Fruit fly (Drosophila melanogaster) whole organism, embryonic: ENCODE data around the gene dlg1.

Source experiments
- Bgb ChIP-seq: fragments of 200-800 bp; sonication (Bioruptor generic); IDR thresholded peaks from 2 replicates; pipeline ENCODE4 v1.3.6; 2022; ENCODE audit warnings: missing biosample characterization, missing genetic modification characterization; ENCODE audit not compliant: partially characterized antibody
- CG10462 ChIP-seq: fragments of 200-800 bp; sonication (Bioruptor generic); optimal IDR thresholded peaks from 2 replicates; lab custom pipeline; 2016; ENCODE audit warnings: missing biosample characterization, missing genetic modification characterization
- CG10565 ChIP-seq: fragments of 200-800 bp; sonication (Bioruptor generic); optimal IDR thresholded peaks from 3 replicates; lab custom pipeline; 2016; ENCODE audit warnings: missing biosample characterization, mild to moderate bottlenecking, missing genetic modification characterization
- CG11504 ChIP-seq: fragments of 200-800 bp; sonication (Bioruptor generic); optimal IDR thresholded peaks from 3 replicates; lab custom pipeline; 2019; ENCODE audit warnings: missing biosample characterization, mild to moderate bottlenecking, missing genetic modification characterization, moderate library complexity
- CG13287 ChIP-seq: fragments of 200-800 bp; sonication (Bioruptor generic); IDR thresholded peaks from 2 replicates; pipeline ENCODE4 v1.3.6; 2022; ENCODE audit warnings: missing biosample characterization, missing genetic modification characterization; ENCODE audit not compliant: partially characterized antibody
- CG14965 ChIP-seq: fragments of 200-800 bp; sonication (Bioruptor generic); optimal IDR thresholded peaks from 2 replicates; lab custom pipeline; 2016; ENCODE audit warnings: missing biosample characterization, missing genetic modification characterization, borderline replicate concordance
- CG17328 ChIP-seq: fragments of 200-800 bp; sonication (Bioruptor generic); IDR thresholded peaks from 2 replicates; pipeline ENCODE4 v1.3.6; 2022; ENCODE audit warnings: missing biosample characterization, missing genetic modification characterization
- CG1792 ChIP-seq: fragments of 200-800 bp; sonication (Bioruptor generic); optimal IDR thresholded peaks from 2 replicates; lab custom pipeline; 2016; ENCODE audit warnings: missing biosample characterization, missing genetic modification characterization
- CG18764 ChIP-seq: fragments of 200-800 bp; sonication (Bioruptor generic); optimal IDR thresholded peaks from 3 replicates; lab custom pipeline; 2016; ENCODE audit warnings: missing biosample characterization, missing genetic modification characterization
- CG2889 ChIP-seq: fragments of 200-800 bp; sonication (Bioruptor generic); IDR thresholded peaks from 3 replicates; pipeline ENCODE4 v1.3.6; 2022; ENCODE audit warnings: missing biosample characterization, missing genetic modification characterization
- CG30431 ChIP-seq: fragments of 200-800 bp; sonication (Bioruptor generic); optimal IDR thresholded peaks from 2 replicates; lab custom pipeline; 2017; ENCODE audit warnings: missing biosample characterization, missing genetic modification characterization
- CG31224 ChIP-seq: fragments of 200-800 bp; sonication (Bioruptor generic); IDR thresholded peaks from 2 replicates; pipeline ENCODE4 v1.3.6; 2022; ENCODE audit warnings: missing biosample characterization, missing genetic modification characterization
- CG6854 ChIP-seq: fragments of 200-800 bp; sonication (Bioruptor generic); optimal IDR thresholded peaks from 3 replicates; lab custom pipeline; 2017; ENCODE audit warnings: missing biosample characterization, mild to moderate bottlenecking, missing genetic modification characterization
- CG7745 ChIP-seq: fragments of 200-800 bp; sonication (Bioruptor generic); optimal IDR thresholded peaks from 2 replicates; lab custom pipeline; 2018; ENCODE audit warnings: missing biosample characterization, mild to moderate bottlenecking, missing genetic modification characterization, moderate library complexity
- CG8290 ChIP-seq, 3 experiments: fragments of 200-800 bp; sonication (Bioruptor generic); optimal IDR thresholded peaks; 2 replicates each; lab custom pipeline; 2016 to 2019; ENCODE audit warnings: missing biosample characterization in 3 of 3, missing genetic modification characterization in 3 of 3, mild to moderate bottlenecking in 2 of 3, moderate library complexity in 1 of 3
- CG9727 ChIP-seq: fragments of 200-800 bp; sonication (Bioruptor generic); optimal IDR thresholded peaks from 3 replicates; lab custom pipeline; 2017; ENCODE audit warnings: missing biosample characterization, mild to moderate bottlenecking, missing genetic modification characterization
- CG9817 ChIP-seq: fragments of 200-800 bp; sonication (Bioruptor generic); optimal IDR thresholded peaks from 2 replicates; lab custom pipeline; 2018; ENCODE audit warnings: missing biosample characterization, mild to moderate bottlenecking, missing genetic modification characterization, moderate library complexity
- CG9932 ChIP-seq: fragments of 200-800 bp; sonication (Bioruptor generic); IDR thresholded peaks from 2 replicates; pipeline ENCODE4 v1.3.6; 2022; ENCODE audit warnings: missing biosample characterization, missing genetic modification characterization
- CTCF ChIP-seq: fragments of 200-800 bp; sonication (Bioruptor generic); optimal IDR thresholded peaks from 2 replicates; lab custom pipeline; 2017; ENCODE audit warnings: missing biosample characterization, mild to moderate bottlenecking, missing genetic modification characterization, moderate library complexity
- D ChIP-seq, 2 experiments: fragments of 200-800 bp in 1 of 2; fragments of >200 bp in 1 of 2; sonication (Bioruptor generic) in 1 of 2; optimal IDR thresholded peaks; 2 replicates in 1 of 2; 3 replicates in 1 of 2; lab custom pipeline; 2017; ENCODE audit warnings: mild to moderate bottlenecking in 1 of 2, missing biosample characterization in 1 of 2, missing genetic modification characterization in 1 of 2, missing genetic modification reagents in 1 of 2
- Dad ChIP-seq: fragments of 200-800 bp; sonication (Bioruptor generic); optimal IDR thresholded peaks from 3 replicates; lab custom pipeline; 2016; ENCODE audit warnings: missing biosample characterization, missing genetic modification characterization
- Dip2 ChIP-seq: fragments of 200-800 bp; sonication (Bioruptor generic); IDR thresholded peaks from 2 replicates; pipeline ENCODE4 v1.3.6; 2022; ENCODE audit warnings: missing biosample characterization, missing genetic modification characterization
- Doc2 ChIP-seq: fragments of 200-800 bp; sonication (Bioruptor generic); IDR thresholded peaks from 2 replicates; pipeline ENCODE4 v1.3.6; 2022; ENCODE audit warnings: missing biosample characterization, missing genetic modification characterization
- Fer1 ChIP-seq: fragments of 200-800 bp; sonication (Bioruptor generic); optimal IDR thresholded peaks from 2 replicates; lab custom pipeline; 2017; ENCODE audit warnings: missing biosample characterization, mild to moderate bottlenecking, missing genetic modification characterization
- HmgZ ChIP-seq: fragments of 200-800 bp; sonication (Bioruptor generic); optimal IDR thresholded peaks from 2 replicates; lab custom pipeline; 2018; ENCODE audit warnings: missing biosample characterization, mild to moderate bottlenecking, missing genetic modification characterization
- Hr39 ChIP-seq: fragments of >200 bp; optimal IDR thresholded peaks from 2 replicates; lab custom pipeline; 2017
- Lhr ChIP-seq: fragments of 200-800 bp; sonication (Bioruptor generic); optimal IDR thresholded peaks from 3 replicates; lab custom pipeline; 2017; ENCODE audit warnings: mild to moderate bottlenecking, missing biosample characterization, missing genetic modification reagents, missing genetic modification characterization
- Med ChIP-seq: fragments of 200-800 bp; sonication (Bioruptor generic); peaks from one replicate; lab custom pipeline; 2016; ENCODE audit warnings: missing biosample characterization, missing genetic modification characterization, mild to moderate bottlenecking, inconsistent platforms, moderate library complexity
- Six4 ChIP-seq: fragments of 200-800 bp; sonication (Bioruptor generic); optimal IDR thresholded peaks from 2 replicates; lab custom pipeline; 2016; ENCODE audit warnings: missing biosample characterization, missing genetic modification characterization
- Trl ChIP-seq, 3 experiments: fragments of >200 bp in 2 of 3; fragments of 200-800 bp in 1 of 3; sonication (Bioruptor generic) in 1 of 3; optimal IDR thresholded peaks; 2 replicates in 1 of 3; 3 replicates in 2 of 3; lab custom pipeline; 2016 to 2017; ENCODE audit warnings: missing biosample characterization in 1 of 3, missing genetic modification characterization in 1 of 3
- Xbp1 ChIP-seq: fragments of 200-800 bp; sonication (Bioruptor generic); optimal IDR thresholded peaks from 3 replicates; lab custom pipeline; 2016; ENCODE audit warnings: missing biosample characterization, mild to moderate bottlenecking, missing genetic modification characterization
- cad ChIP-seq: fragments of >200 bp; optimal IDR thresholded peaks from 2 replicates; lab custom pipeline; 2017; ENCODE audit warnings: missing biosample characterization, missing genetic modification characterization
- chm ChIP-seq: fragments of 200-800 bp; sonication (Bioruptor generic); IDR thresholded peaks from 2 replicates; pipeline ENCODE4 v1.3.6; 2022; ENCODE audit warnings: missing biosample characterization, missing genetic modification characterization
- emc ChIP-seq: fragments of 200-800 bp; sonication (Bioruptor generic); optimal IDR thresholded peaks from 2 replicates; lab custom pipeline; 2016; ENCODE audit warnings: missing biosample characterization, missing genetic modification characterization
- eve ChIP-seq, 2 experiments: fragments of >200 bp; optimal IDR thresholded peaks; 2 replicates each; lab custom pipeline; 2017; ENCODE audit warnings: missing biosample characterization in 2 of 2, missing genetic modification characterization in 2 of 2
- ewg ChIP-seq: fragments of 200-800 bp; sonication (Bioruptor generic); optimal IDR thresholded peaks from 3 replicates; lab custom pipeline; 2017; ENCODE audit warnings: mild to moderate bottlenecking, missing biosample characterization, missing genetic modification reagents, missing genetic modification characterization
- gcm ChIP-seq: fragments of 200-800 bp; sonication (Bioruptor generic); optimal IDR thresholded peaks from 2 replicates; lab custom pipeline; 2019; ENCODE audit warnings: missing biosample characterization, mild to moderate bottlenecking, missing genetic modification characterization, moderate library complexity
- kni ChIP-seq: fragments of 200-800 bp; sonication (Bioruptor generic); optimal IDR thresholded peaks from 3 replicates; lab custom pipeline; 2017; ENCODE audit warnings: mild to moderate bottlenecking, missing biosample characterization, missing genetic modification reagents, missing genetic modification characterization
- lab ChIP-seq: fragments of 200-800 bp; sonication (Bioruptor generic); optimal IDR thresholded peaks from 3 replicates; lab custom pipeline; 2017; ENCODE audit warnings: missing biosample characterization, missing genetic modification characterization, mild to moderate bottlenecking, moderate library complexity, missing genetic modification reagents
- ranshi ChIP-seq: fragments of 200-800 bp; sonication (Bioruptor generic); IDR thresholded peaks from 2 replicates; pipeline ENCODE4 v1.3.6; 2022; ENCODE audit warnings: missing biosample characterization, missing genetic modification characterization
- ro ChIP-seq: fragments of 200-800 bp; sonication (Bioruptor generic); IDR thresholded peaks from 2 replicates; pipeline ENCODE4 v1.3.6; 2022; ENCODE audit warnings: missing biosample characterization, missing genetic modification characterization
- sens ChIP-seq: fragments of 200-800 bp; sonication (Bioruptor generic); peaks from one replicate; lab custom pipeline; 2016; ENCODE audit warnings: missing biosample characterization, missing genetic modification characterization
- sens-2 ChIP-seq: fragments of 200-800 bp; sonication (Bioruptor generic); IDR thresholded peaks from 2 replicates; pipeline ENCODE4 v1.3.6; 2022; ENCODE audit warnings: missing biosample characterization, missing genetic modification characterization
- slou ChIP-seq: fragments of 200-800 bp; sonication (Bioruptor generic); optimal IDR thresholded peaks from 3 replicates; lab custom pipeline; 2016; ENCODE audit warnings: missing biosample characterization, missing genetic modification characterization
- tll ChIP-seq, 2 experiments: fragments of 200-800 bp in 1 of 2; fragments of >200 bp in 1 of 2; sonication (Bioruptor generic) in 1 of 2; optimal IDR thresholded peaks; 2 replicates each; lab custom pipeline; 2017 to 2019; ENCODE audit warnings: missing biosample characterization in 2 of 2, missing genetic modification characterization in 2 of 2, mild to moderate bottlenecking in 1 of 2, moderate library complexity in 1 of 2
- trem ChIP-seq: fragments of 200-800 bp; optimal IDR thresholded peaks from 3 replicates; lab custom pipeline; 2019; ENCODE audit warnings: missing biosample characterization, mild to moderate bottlenecking, missing genetic modification characterization, moderate library complexity
- wdn ChIP-seq: fragments of 200-800 bp; sonication (Bioruptor generic); IDR thresholded peaks from 2 replicates; pipeline ENCODE4 v1.3.6; 2022; ENCODE audit warnings: missing biosample characterization, missing genetic modification characterization

Gene dlg1

DNA sequence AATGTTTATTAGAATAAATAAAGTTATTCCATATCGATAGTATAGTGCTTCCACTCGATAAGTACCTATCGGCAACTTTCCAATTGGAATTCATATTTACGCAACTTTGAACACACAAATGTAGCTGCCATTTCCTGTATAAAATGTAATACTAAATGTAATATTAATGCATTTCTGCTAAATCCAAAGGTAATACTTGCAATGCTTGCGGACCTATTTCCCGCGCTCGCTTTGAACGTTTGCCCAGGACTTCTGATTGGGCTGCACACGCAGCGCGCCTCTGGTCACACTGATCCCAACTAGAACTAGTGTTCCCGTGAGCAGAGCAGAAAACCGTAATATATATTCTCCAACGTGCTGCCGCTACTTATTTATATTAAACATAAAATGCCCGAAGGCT is at the start of gene dlg1 (continued):
- TF ChIP-seq HmgZ (tag; lab: Kevin White, UChicago) (peak; percentile 14), kni (no peak), CG9817 (tag; lab: Kevin White, UChicago) (no peak), CG9932 (GFP tag; lab: Robert Waterston, UW) (no peak), CG18764 (GFP tag; lab: Kevin White, UChicago) (no peak), CG10462 (no peak), CG2889 (GFP tag; lab: Robert Waterston, UW) (no peak), Xbp1 (GFP tag; lab: Kevin White, UChicago) (no peak), CG11504 (tag; lab: Kevin White, UChicago) (no peak), wdn (GFP tag; lab: Robert Waterston, UW) (no peak), tll (GFP tag; optimal IDR thresholded peaks at IDR 0.05; lab: Kevin White, UChicago) (no peak), Doc2 (no peak), sens-2 (no peak), ranshi (GFP tag; lab: Robert Waterston, UW) (no peak), Fer1 (GFP tag; lab: Kevin White, UChicago) (no peak), emc (GFP tag; lab: Kevin White, UChicago) (no peak)

DNA sequence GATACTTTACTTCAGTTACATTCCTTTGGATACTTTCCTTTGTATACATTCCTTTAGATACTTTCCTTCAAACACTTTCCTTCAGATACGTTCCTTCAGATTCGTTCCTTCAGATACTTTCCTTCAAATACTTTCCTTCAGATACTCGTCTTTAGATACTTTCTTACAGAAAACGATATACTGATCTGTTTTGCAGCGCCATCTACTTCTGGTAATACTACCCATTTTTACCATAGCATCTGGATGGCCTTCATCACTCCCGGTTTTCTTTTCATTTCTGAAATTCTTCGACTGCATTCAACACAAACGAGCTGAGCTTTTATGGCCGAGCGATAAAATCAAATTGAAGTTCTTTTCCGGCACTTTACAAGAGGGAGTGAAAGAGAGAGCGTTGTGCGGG is 49.5 kb upstream of the dlg1 start:
- TF ChIP-seq CG8290 (GFP tag; optimal IDR thresholded peaks at IDR 0.05; lab: Kevin White, UChicago) (peak; percentile 67), CG8290 (tag; optimal IDR thresholded peaks at IDR 0.05; lab: Kevin White, UChicago) (no peak), CG1792 (GFP tag; lab: Kevin White, UChicago) (no peak), Dip2 (GFP tag; lab: Robert Waterston, UW) (peak; percentile 20; the same call in 1 of the 2 replicates), CTCF (GFP tag; lab: Kevin White, UChicago) (peak; percentile 74), eve (GFP tag; optimal IDR thresholded peaks at IDR 0.05; lab: Kevin White, UChicago) (no peak), CG10565 (GFP tag; lab: Kevin White, UChicago) (no peak)
- TF ChIP-seq, all 482 proteins: peak for 3

DNA sequence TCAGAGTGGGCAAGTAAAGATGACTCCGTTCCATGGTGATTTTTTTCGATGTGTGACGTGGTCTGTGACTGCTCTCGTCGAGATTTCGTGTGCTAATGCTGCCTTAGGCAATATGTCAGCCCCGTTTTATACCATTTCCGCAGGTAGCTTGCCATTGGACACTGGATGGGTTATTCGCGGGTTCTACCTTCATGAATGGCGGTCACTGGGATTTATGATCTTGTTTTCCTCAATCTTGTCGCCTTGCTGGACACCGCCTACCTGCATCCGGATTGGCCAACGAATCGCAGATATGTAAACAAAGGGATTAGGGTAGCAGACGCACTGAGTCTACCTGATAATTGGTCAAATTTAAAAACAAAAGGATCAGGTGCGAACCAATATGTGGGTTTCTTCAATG is 47.2 kb upstream of the dlg1 start, which contains the start of gene sisA:
TSS of gene sisA (minus strand) at position 101 of the 400 bp plus-strand sequence.
- TF ChIP-seq Six4 (GFP tag; lab: Kevin White, UChicago) (no peak), cad (GFP tag; lab: Kevin White, UChicago) (peak; percentile 61), CG30431 (GFP tag; lab: Kevin White, UChicago) (no peak), ewg (GFP tag; lab: Kevin White, UChicago) (no peak), Hr39 (lab: Kevin White, UChicago) (no peak), CG31224 (GFP tag; lab: Robert Waterston, UW) (no peak), CG17328 (GFP tag; lab: Robert Waterston, UW) (no peak)

DNA sequence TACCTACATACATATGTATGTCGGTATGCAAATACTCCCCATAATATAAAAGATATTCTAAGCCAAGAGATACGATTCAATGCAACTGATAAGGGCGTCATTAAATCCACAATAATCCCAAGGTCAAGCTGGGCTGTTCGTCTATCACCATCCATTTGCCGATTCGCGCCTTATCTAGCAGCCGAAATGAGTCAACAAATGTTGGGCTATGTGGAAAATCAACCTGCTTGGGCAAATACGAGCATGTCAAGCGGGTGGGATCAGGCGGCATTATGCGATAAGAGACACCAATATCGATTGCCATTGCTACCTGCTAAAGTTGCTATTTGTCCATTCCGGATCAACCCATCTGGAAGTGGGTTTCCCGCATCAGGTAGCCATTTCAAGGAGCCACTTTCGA is 46.8 kb upstream of the dlg1 start:
- TF ChIP-seq trem (tag; lab: Kevin White, UChicago) = no peak
- TF ChIP-seq Bgb (GFP tag; lab: Robert Waterston, UW) = no peak
- TF ChIP-seq Lhr (GFP tag; lab: Kevin White, UChicago) = no peak
- TF ChIP-seq Trl (optimal IDR thresholded peaks at IDR 0.05; lab: Kevin White, UChicago) = no peak
- no peak for TF ChIP-seq Trl (GFP tag; optimal IDR thresholded peaks at IDR 0.05; lab: Kevin White, UChicago)
- TF ChIP-seq CG14965 = no peak
- peak; percentile 53 for TF ChIP-seq Med (GFP tag; lab: Kevin White, UChicago)
- TF ChIP-seq Six4 (GFP tag; lab: Kevin White, UChicago) = no peak
- TF ChIP-seq slou (GFP tag; lab: Kevin White, UChicago) = no peak
- TF ChIP-seq CG7745 (tag; lab: Kevin White, UChicago) = no peak
- no peak for TF ChIP-seq Dad (GFP tag; lab: Kevin White, UChicago)
- TF ChIP-seq D (optimal IDR thresholded peaks at IDR 0.05; lab: Kevin White, UChicago) = peak; percentile 51
- no peak for TF ChIP-seq D (GFP tag; optimal IDR thresholded peaks at IDR 0.05; lab: Kevin White, UChicago)
- TF ChIP-seq lab (GFP tag; lab: Kevin White, UChicago) = no peak
- no peak for TF ChIP-seq CG13287 (GFP tag; lab: Robert Waterston, UW)
- no peak for TF ChIP-seq CG6854 (GFP tag; lab: Kevin White, UChicago)
- no peak for TF ChIP-seq chm (GFP tag; lab: Robert Waterston, UW)
- no peak for TF ChIP-seq gcm (GFP tag; lab: Kevin White, UChicago)
- no peak for TF ChIP-seq CG9727 (GFP tag; lab: Kevin White, UChicago)
- no peak for TF ChIP-seq ro (GFP tag; lab: Robert Waterston, UW)
- peak; percentile 45 for TF ChIP-seq sens
